Worm (Caenorhabditis elegans) whole organism, young adult: ENCODE results near the gene ZK930.2.

ENCODE experiments used
- F23B12.7 ChIP-seq: sonication (generic microtip); optimal IDR thresholded peaks from 2 replicates; lab custom pipeline; 2017; ENCODE audit warnings: missing genetic modification characterization, mild to moderate bottlenecking, missing compliant biosample characterization, antibody characterized with exemption, moderate library complexity; ENCODE audit not compliant: insufficient read depth
- F37B4.10 ChIP-seq: fragments of 200-800 bp; sonication (Bioruptor generic); IDR thresholded peaks from 2 replicates; pipeline ENCODE4 v1.3.6; 2022; ENCODE audit warnings: missing genetic modification characterization, missing compliant biosample characterization
- lin-35 ChIP-seq, 3 experiments: fragments of 150-350 bp in 2 of 3; sonication (generic microtip) in 1 of 3; optimal IDR thresholded peaks; 2 replicates each; lab custom pipeline; 2014 to 2018; ENCODE audit warnings: missing biosample characterization in 3 of 3, missing genetic modification characterization in 3 of 3, missing genetic modification reagents in 3 of 3
- ztf-25 ChIP-seq: fragments of 200-800 bp; sonication (Bioruptor generic); IDR thresholded peaks from 2 replicates; pipeline ENCODE4 v1.3.6; 2022; ENCODE audit warnings: missing genetic modification reagents, missing genetic modification characterization, missing compliant biosample characterization

ce11 chrII:11888150-11888549 lies 5.1 kb downstream of the ZK930.2 start:
- TF ChIP-seq F23B12.7 (tag; lab: Kevin White, UChicago) (no peak), lin-35 (GFP tag; optimal IDR thresholded peaks at IDR 0.05; lab: Kevin White, UChicago) (no peak), ztf-25 (GFP tag; lab: Robert Waterston, UW) (no peak), F37B4.10 (GFP tag; lab: Robert Waterston, UW) (no peak)
